Fruit fly (Drosophila melanogaster) whole organism, embryonic: ENCODE measurements around the gene Cp18.

Experiments used
- CG13424 ChIP-seq: fragments of 200-800 bp; sonication (Bioruptor generic); optimal IDR thresholded peaks from 2 replicates; lab custom pipeline; 2019; ENCODE audit warnings: missing biosample characterization, mild to moderate bottlenecking, missing genetic modification characterization, moderate library complexity
- CG32772 ChIP-seq: fragments of 200-800 bp; sonication (Bioruptor generic); IDR thresholded peaks from 2 replicates; pipeline ENCODE4 v1.3.6; 2022; ENCODE audit warnings: missing biosample characterization, missing genetic modification characterization
- CG4424 ChIP-seq: fragments of 200-800 bp; sonication (Bioruptor generic); optimal IDR thresholded peaks from 3 replicates; lab custom pipeline; 2016; ENCODE audit warnings: missing biosample characterization, missing genetic modification characterization
- CG8478 ChIP-seq: fragments of >200 bp; optimal IDR thresholded peaks from 2 replicates; lab custom pipeline; 2018
- Doc2 ChIP-seq: fragments of 200-800 bp; sonication (Bioruptor generic); IDR thresholded peaks from 2 replicates; pipeline ENCODE4 v1.3.6; 2022; ENCODE audit warnings: missing biosample characterization, missing genetic modification characterization
- Hand ChIP-seq: fragments of 200-800 bp; sonication (Bioruptor generic); optimal IDR thresholded peaks from 2 replicates; lab custom pipeline; 2017; ENCODE audit warnings: mild to moderate bottlenecking, missing biosample characterization, missing genetic modification reagents, missing genetic modification characterization
- Hr39 ChIP-seq: fragments of >200 bp; optimal IDR thresholded peaks from 2 replicates; lab custom pipeline; 2017
- caup ChIP-seq: fragments of 200-800 bp; sonication (Bioruptor generic); optimal IDR thresholded peaks from 3 replicates; lab custom pipeline; 2017; ENCODE audit warnings: missing biosample characterization, mild to moderate bottlenecking, missing genetic modification characterization, moderate library complexity; ENCODE audit not compliant: severe bottlenecking
- insv ChIP-seq, 2 experiments: fragments of 200-800 bp; sonication (Bioruptor generic); optimal IDR thresholded peaks; 3 replicates each; lab custom pipeline; 2016 to 2018; ENCODE audit warnings: missing biosample characterization in 2 of 2, missing genetic modification characterization in 2 of 2
- tup ChIP-seq: fragments of 200-800 bp; sonication (Bioruptor generic); optimal IDR thresholded peaks from 2 replicates; lab custom pipeline; 2016; ENCODE audit warnings: missing biosample characterization, mild to moderate bottlenecking, missing genetic modification characterization, moderate library complexity

DNA sequence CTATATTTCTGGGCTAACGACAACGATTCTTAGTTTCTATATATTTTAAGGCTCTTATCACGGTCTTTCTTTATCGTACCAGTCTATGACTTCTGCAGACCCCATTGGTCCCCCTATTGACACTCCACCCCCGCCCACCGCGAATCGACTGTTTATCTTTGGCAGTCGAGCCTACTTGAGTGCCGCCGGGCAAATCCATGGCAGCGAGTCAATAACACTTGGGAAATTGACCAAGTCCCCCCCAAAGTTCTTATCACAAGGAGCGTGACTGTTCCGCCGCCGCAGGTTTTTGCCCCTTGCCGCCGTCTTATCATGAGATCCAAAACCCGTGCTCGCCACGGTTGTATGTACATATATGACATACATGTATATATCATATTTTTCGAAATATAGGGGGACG, 27.0 kb upstream of the Cp18 start:
- TF ChIP-seq caup (GFP tag; lab: Kevin White, UChicago): no peak
- TF ChIP-seq Hr39 (lab: Kevin White, UChicago): no peak
- TF ChIP-seq insv (GFP tag; optimal IDR thresholded peaks at IDR 0.05; lab: Kevin White, UChicago): no peak
- TF ChIP-seq CG32772 (GFP tag; lab: Robert Waterston, UW): no peak
- TF ChIP-seq CG13424 (tag; lab: Kevin White, UChicago): no peak
- TF ChIP-seq CG8478 (lab: Kevin White, UChicago): no peak
- no peak for TF ChIP-seq Hand (GFP tag; lab: Kevin White, UChicago)
- no peak for TF ChIP-seq CG4424
- no peak for TF ChIP-seq Doc2 (GFP tag; lab: Robert Waterston, UW)
- no peak for TF ChIP-seq tup (GFP tag; lab: Kevin White, UChicago)
